Worm (Caenorhabditis elegans): Measurements from ENCODE around the gene ZK370.4.

- no peak for TF ChIP-seq nhr-11 (tag; optimal IDR thresholded peaks at IDR 0.05)
- TF ChIP-seq jun-1 (tag; optimal IDR thresholded peaks at IDR 0.05) = no peak
- TF ChIP-seq nhr-237 (tag; optimal IDR thresholded peaks at IDR 0.05) = no peak
- TF ChIP-seq unc-39 (tag; optimal IDR thresholded peaks at IDR 0.05) = no peak
- no peak for TF ChIP-seq zag-1 (tag; optimal IDR thresholded peaks at IDR 0.05)
- no peak for TF ChIP-seq nhr-28 (tag; optimal IDR thresholded peaks at IDR 0.05)
- TF ChIP-seq lin-15B (tag; optimal IDR thresholded peaks at IDR 0.05) = peak; percentile 67
- TF ChIP-seq ama-1 (optimal IDR thresholded peaks at IDR 0.05) = no peak
- no peak for TF ChIP-seq R02D3.7 (tag; optimal IDR thresholded peaks at IDR 0.05)
- peak; percentile 66 for TF ChIP-seq snpc-4 (tag; optimal IDR thresholded peaks at IDR 0.05)
These were observed 41.6 kb downstream of the ZK370.4 start, which contains the start of gene B0303.4 for ce11 chrIII:8689655-8690054.

All from whole organism, L3 larva.